Worm (Caenorhabditis elegans) whole organism, L2 larva: ENCODE data around the gene btb-7.

Experiments used
- C34F6.9 ChIP-seq: fragments of 150-350 bp; optimal IDR thresholded peaks from 2 replicates; lab custom pipeline; 2014; ENCODE audit warnings: missing biosample characterization, missing genetic modification characterization
- F13H6.1 ChIP-seq: sonication (generic microtip); optimal IDR thresholded peaks from 2 replicates; lab custom pipeline; 2016; ENCODE audit warnings: missing genetic modification characterization, missing compliant biosample characterization
- R02D3.7 ChIP-seq: fragments of 150-350 bp; optimal IDR thresholded peaks from 2 replicates; lab custom pipeline; 2014; ENCODE audit warnings: missing biosample characterization, missing genetic modification characterization
- Y55F3AM.14 ChIP-seq: fragments of 200-800 bp; sonication (Bioruptor generic); optimal IDR thresholded peaks from 2 replicates; lab custom pipeline; 2018; ENCODE audit warnings: mild to moderate bottlenecking, missing genetic modification characterization, missing compliant biosample characterization
- alr-1 ChIP-seq: fragments of 150-350 bp; optimal IDR thresholded peaks from 2 replicates; lab custom pipeline; 2014; ENCODE audit warnings: missing biosample characterization, missing genetic modification characterization
- aly-2 ChIP-seq: fragments of 150-350 bp; optimal IDR thresholded peaks from 2 replicates; lab custom pipeline; 2014; ENCODE audit warnings: missing biosample characterization, missing genetic modification characterization
- blmp-1 ChIP-seq: sonication (generic microtip); optimal IDR thresholded peaks from 2 replicates; lab custom pipeline; 2017; ENCODE audit warnings: missing genetic modification characterization, mild to moderate bottlenecking, missing compliant biosample characterization, antibody characterized with exemption, moderate library complexity; ENCODE audit not compliant: insufficient read depth
- ceh-16 ChIP-seq: fragments of 150-350 bp; optimal IDR thresholded peaks from 2 replicates; lab custom pipeline; 2014; ENCODE audit warnings: missing biosample characterization, missing genetic modification characterization
- ceh-82 ChIP-seq: fragments of 150-350 bp; optimal IDR thresholded peaks from 2 replicates; lab custom pipeline; 2014; ENCODE audit warnings: missing biosample characterization, missing genetic modification characterization
- crh-2 ChIP-seq: sonication (generic microtip); optimal IDR thresholded peaks from 2 replicates; lab custom pipeline; 2017; ENCODE audit warnings: missing biosample characterization, missing genetic modification characterization
- egl-27 ChIP-seq: sonication (generic microtip); optimal IDR thresholded peaks from 3 replicates; lab custom pipeline; 2017; ENCODE audit warnings: missing biosample characterization, missing genetic modification reagents, missing genetic modification characterization
- elt-3 ChIP-seq: sonication (generic microtip); optimal IDR thresholded peaks from 2 replicates; lab custom pipeline; 2017; ENCODE audit warnings: missing biosample characterization, missing genetic modification characterization
- fos-1 ChIP-seq: fragments of 150-350 bp; optimal IDR thresholded peaks from 2 replicates; lab custom pipeline; 2014; ENCODE audit warnings: missing biosample characterization, missing genetic modification characterization
- lin-11 ChIP-seq: fragments of 150-350 bp; sonication (generic microtip); optimal IDR thresholded peaks from 2 replicates; lab custom pipeline; 2014; ENCODE audit warnings: missing biosample characterization, missing genetic modification characterization, inconsistent platforms, mixed read lengths
- lin-13 ChIP-seq: fragments of 150-350 bp; optimal IDR thresholded peaks from 2 replicates; lab custom pipeline; 2014; ENCODE audit warnings: missing biosample characterization, missing genetic modification reagents, missing genetic modification characterization
- lin-39 ChIP-seq: fragments of 150-350 bp; optimal IDR thresholded peaks from 2 replicates; lab custom pipeline; 2014; ENCODE audit warnings: missing biosample characterization, missing genetic modification reagents, missing genetic modification characterization
- lsy-2 ChIP-seq, 2 experiments: fragments of 150-350 bp in 1 of 2; sonication (generic microtip) in 1 of 2; optimal IDR thresholded peaks; 2 replicates each; lab custom pipeline; 2014 to 2017; ENCODE audit warnings: missing biosample characterization in 2 of 2, missing genetic modification characterization in 2 of 2
- mab-5 ChIP-seq: fragments of 150-350 bp; optimal IDR thresholded peaks from 2 replicates; lab custom pipeline; 2014; ENCODE audit warnings: missing biosample characterization, missing genetic modification characterization
- mbf-1 ChIP-seq: sonication (generic microtip); optimal IDR thresholded peaks from 2 replicates; lab custom pipeline; 2017; ENCODE audit warnings: missing biosample characterization, missing genetic modification characterization
- mdl-1 ChIP-seq, 2 experiments: fragments of 150-350 bp in 1 of 2; sonication (generic microtip) in 1 of 2; optimal IDR thresholded peaks; 2 replicates each; lab custom pipeline; 2017; ENCODE audit warnings: missing biosample characterization in 2 of 2, missing genetic modification characterization in 2 of 2
- nhr-11 ChIP-seq: fragments of 150-350 bp; optimal IDR thresholded peaks from 2 replicates; lab custom pipeline; 2014; ENCODE audit warnings: missing biosample characterization, missing genetic modification characterization
- nhr-12 ChIP-seq: fragments of 150-350 bp; optimal IDR thresholded peaks from 2 replicates; lab custom pipeline; 2014; ENCODE audit warnings: missing biosample characterization, missing genetic modification characterization
- nhr-129 ChIP-seq: fragments of 150-350 bp; optimal IDR thresholded peaks from 2 replicates; lab custom pipeline; 2014; ENCODE audit warnings: missing biosample characterization, missing genetic modification characterization
- nhr-25 ChIP-seq: fragments of 150-350 bp; sonication (generic microtip); optimal IDR thresholded peaks from 3 replicates; lab custom pipeline; 2014; ENCODE audit warnings: missing biosample characterization, missing genetic modification characterization
- nhr-6 ChIP-seq: fragments of 150-350 bp; optimal IDR thresholded peaks from 2 replicates; lab custom pipeline; 2014; ENCODE audit warnings: missing biosample characterization, missing genetic modification characterization
- nhr-77 ChIP-seq: fragments of 150-350 bp; optimal IDR thresholded peaks from 2 replicates; lab custom pipeline; 2014; ENCODE audit warnings: missing biosample characterization, missing genetic modification characterization
- peb-1 ChIP-seq: fragments of 150-350 bp; optimal IDR thresholded peaks from 2 replicates; lab custom pipeline; 2014; ENCODE audit warnings: missing biosample characterization, missing genetic modification characterization
- sem-4 ChIP-seq: fragments of 150-350 bp; optimal IDR thresholded peaks from 2 replicates; lab custom pipeline; 2014; ENCODE audit warnings: missing biosample characterization, missing genetic modification reagents, missing genetic modification characterization
- skn-1 ChIP-seq: sonication (generic microtip); optimal IDR thresholded peaks from 2 replicates; lab custom pipeline; 2017; ENCODE audit warnings: missing biosample characterization, missing genetic modification characterization
- sma-3 ChIP-seq: sonication (generic microtip); optimal IDR thresholded peaks from 2 replicates; lab custom pipeline; 2016; ENCODE audit warnings: missing genetic modification reagents, missing genetic modification characterization, missing compliant biosample characterization
- sma-9 ChIP-seq, 2 experiments: fragments of 150-350 bp in 1 of 2; sonication (generic microtip) in 1 of 2; optimal IDR thresholded peaks; 2 replicates each; lab custom pipeline; 2014 to 2016; ENCODE audit warnings: missing genetic modification characterization in 2 of 2, mild to moderate bottlenecking in 1 of 2, missing biosample characterization in 1 of 2, missing compliant biosample characterization in 1 of 2, missing genetic modification reagents in 1 of 2, moderate library complexity in 1 of 2
- snpc-4 ChIP-seq: fragments of 150-350 bp; optimal IDR thresholded peaks from 2 replicates; lab custom pipeline; 2014; ENCODE audit warnings: missing biosample characterization, missing genetic modification characterization
- unc-39 ChIP-seq: fragments of 150-350 bp; optimal IDR thresholded peaks from 2 replicates; lab custom pipeline; 2014; ENCODE audit warnings: missing biosample characterization, missing genetic modification characterization
- unc-55 ChIP-seq: fragments of 150-350 bp; sonication (generic microtip); optimal IDR thresholded peaks from 3 replicates; lab custom pipeline; 2014; ENCODE audit warnings: missing biosample characterization, missing genetic modification reagents, missing genetic modification characterization
- unc-62 ChIP-seq: fragments of 150-350 bp; optimal IDR thresholded peaks from 2 replicates; lab custom pipeline; 2014; ENCODE audit warnings: missing biosample characterization, missing genetic modification reagents, missing genetic modification characterization
- zag-1 ChIP-seq: fragments of 150-350 bp; optimal IDR thresholded peaks from 2 replicates; lab custom pipeline; 2014; ENCODE audit warnings: missing biosample characterization, missing genetic modification characterization
- ztf-1 ChIP-seq: fragments of 200-800 bp; sonication (Bioruptor generic); conservative IDR thresholded peaks from 2 replicates; pipeline ENCODE4 v1.3.6; 2022; ENCODE audit warnings: missing genetic modification characterization, missing compliant biosample characterization
- ztf-4 ChIP-seq: fragments of 150-350 bp; optimal IDR thresholded peaks from 2 replicates; lab custom pipeline; 2014; ENCODE audit warnings: missing biosample characterization, missing genetic modification characterization

Gene btb-7

ce11 chrII:1712938-1713337 lies at the start of gene btb-7:
Gene btb-7, plus strand, starts transcription at chrII:1713238.
- TF ChIP-seq ceh-16 (tag; lab: Kevin White, UChicago) (no peak), C34F6.9 (tag; lab: Kevin White, UChicago) (no peak), nhr-6 (tag; lab: Kevin White, UChicago) (no peak), zag-1 (tag; lab: Kevin White, UChicago) (no peak), skn-1 (tag; lab: Kevin White, UChicago) (no peak), R02D3.7 (tag; lab: Kevin White, UChicago) (no peak), mdl-1 (tag; optimal IDR thresholded peaks at IDR 0.05; lab: Kevin White, UChicago) (no peak), lsy-2 (tag; optimal IDR thresholded peaks at IDR 0.05; lab: Kevin White, UChicago) (no peak), aly-2 (tag; lab: Kevin White, UChicago) (no peak), nhr-11 (no peak)

ce11 chrII:1663516-1663915 lies 49.5 kb upstream of the btb-7 start, which contains the start of gene duxl-1:
Gene duxl-1, plus strand, starts transcription at chrII:1663699.
- TF ChIP-seq snpc-4 (tag; lab: Kevin White, UChicago), result no peak
- TF ChIP-seq nhr-77, result no peak
- TF ChIP-seq egl-27 (tag; lab: Kevin White, UChicago), result no peak
- no peak for TF ChIP-seq crh-2 (tag; lab: Kevin White, UChicago)
- no peak for TF ChIP-seq Y55F3AM.14 (GFP tag; lab: Kevin White, UChicago)
- TF ChIP-seq R02D3.7 (tag; lab: Kevin White, UChicago), result no peak
- TF ChIP-seq C34F6.9 (tag; lab: Kevin White, UChicago), result no peak
- no peak for TF ChIP-seq unc-39 (tag; lab: Kevin White, UChicago)
- peak; percentile 74 for TF ChIP-seq F13H6.1 (tag; lab: Kevin White, UChicago)
- TF ChIP-seq nhr-129, result peak; percentile 11
- TF ChIP-seq ceh-82, result no peak
- TF ChIP-seq unc-55 (GFP tag; lab: Kevin White, UChicago), result peak; percentile 24
- no peak for TF ChIP-seq peb-1 (tag; lab: Kevin White, UChicago)
- no peak for TF ChIP-seq sma-3 (GFP tag; lab: Kevin White, UChicago)
- TF ChIP-seq ztf-4 (tag; lab: Kevin White, UChicago), result no peak
- TF ChIP-seq sma-9 (GFP tag; optimal IDR thresholded peaks at IDR 0.05; lab: Kevin White, UChicago), result peak; percentile 52
- no peak for TF ChIP-seq sma-9 (tag; optimal IDR thresholded peaks at IDR 0.05; lab: Kevin White, UChicago)
- TF ChIP-seq sem-4, result no peak
- no peak for TF ChIP-seq ceh-16 (tag; lab: Kevin White, UChicago)
- no peak for TF ChIP-seq nhr-6 (tag; lab: Kevin White, UChicago)
- no peak for TF ChIP-seq mbf-1 (tag; lab: Kevin White, UChicago)
- peak; percentile 49 for TF ChIP-seq fos-1 (tag; lab: Kevin White, UChicago)
- no peak for TF ChIP-seq lsy-2 (tag; optimal IDR thresholded peaks at IDR 0.05; lab: Kevin White, UChicago)
- TF ChIP-seq lin-39, result no peak

ce11 chrII:1666025-1666424 lies 47.0 kb upstream of the btb-7 start, which contains the start of gene srlf-29:
Gene srlf-29, plus strand, starts transcription at chrII:1666325.
- TF ChIP-seq unc-62 (GFP tag; lab: Kevin White, UChicago) (no peak), alr-1 (tag; lab: Kevin White, UChicago) (no peak), Y55F3AM.14 (GFP tag; lab: Kevin White, UChicago) (no peak), unc-39 (tag; lab: Kevin White, UChicago) (no peak), fos-1 (tag; lab: Kevin White, UChicago) (no peak), mab-5 (tag; lab: Kevin White, UChicago) (no peak), mbf-1 (tag; lab: Kevin White, UChicago) (no peak), lin-11 (tag; lab: Kevin White, UChicago) (no peak), nhr-12 (tag; lab: Kevin White, UChicago) (no peak), lin-13 (no peak)

- TF ChIP-seq R02D3.7 (tag; lab: Kevin White, UChicago) (no peak), blmp-1 (tag; lab: Kevin White, UChicago) (no peak), alr-1 (tag; lab: Kevin White, UChicago) (no peak), nhr-11 (no peak), ztf-1 (GFP tag; lab: Robert Waterston, UW) (no peak), elt-3 (tag; lab: Kevin White, UChicago) (no peak), sem-4 (no peak), nhr-25 (tag; lab: Kevin White, UChicago) (no peak), nhr-77 (no peak), skn-1 (tag; lab: Kevin White, UChicago) (no peak), mdl-1 (tag; optimal IDR thresholded peaks at IDR 0.05; lab: Kevin White, UChicago) (no peak), lsy-2 (tag; optimal IDR thresholded peaks at IDR 0.05; lab: Kevin White, UChicago) (no peak), sma-3 (GFP tag; lab: Kevin White, UChicago) (no peak), ceh-82 (no peak), unc-39 (tag; lab: Kevin White, UChicago) (no peak)
Observed at ce11 chrII:1668913-1669312, 44.1 kb upstream of the btb-7 start, which contains the start of gene srw-97. Gene srw-97, minus strand, starts transcription at chrII:1669013.
